Fruit fly (Drosophila melanogaster): ENCODE results near the gene dhd.

dhd gene

dm6 chrX:5322459-5322883 is 10.5 kb downstream of the dhd start, which contains the start of gene Rnp4F:
TSS of gene Rnp4F (minus strand) at chrX:5322696.
- TF ChIP-seq ttk (optimal IDR thresholded peaks at IDR 0.05) (no peak), Myc (optimal IDR thresholded peaks at IDR 0.05) (no peak), psq (optimal IDR thresholded peaks at IDR 0.05) (no peak), insv (optimal IDR thresholded peaks at IDR 0.05) (no peak), Sin3A (optimal IDR thresholded peaks at IDR 0.05) (no peak), h (optimal IDR thresholded peaks at IDR 0.05) (no peak)

- no peak for TF ChIP-seq ttk (optimal IDR thresholded peaks at IDR 0.05)
- no peak for TF ChIP-seq h (optimal IDR thresholded peaks at IDR 0.05)
- TF ChIP-seq psq (optimal IDR thresholded peaks at IDR 0.05): no peak
- TF ChIP-seq insv (optimal IDR thresholded peaks at IDR 0.05): no peak
- no peak for TF ChIP-seq Sin3A (optimal IDR thresholded peaks at IDR 0.05)
- TF ChIP-seq Myc (optimal IDR thresholded peaks at IDR 0.05): no peak
Measured at dm6 chrX:5323636-5324035, 11.7 kb downstream of the dhd start, which contains the start of gene Mcm3. TSS of gene Mcm3 (plus strand) at chrX:5323855.

- TF ChIP-seq Myc (optimal IDR thresholded peaks at IDR 0.05) (no peak), psq (optimal IDR thresholded peaks at IDR 0.05) (no peak), Sin3A (optimal IDR thresholded peaks at IDR 0.05) (no peak), insv (optimal IDR thresholded peaks at IDR 0.05) (no peak), ttk (optimal IDR thresholded peaks at IDR 0.05) (no peak), h (optimal IDR thresholded peaks at IDR 0.05) (no peak)
Measured at dm6 chrX:5329266-5329898, 17.4 kb downstream of the dhd start, which contains the start of the genes CG3309 and XRCC1. TSS of gene CG3309 (minus strand) at chrX:5329347. TSS of gene XRCC1 (plus strand) at chrX:5329876.

dm6 chrX:5332259-5332862 is 20.4 kb downstream of the dhd start, which contains the start of gene CanB:
TSS of gene CanB (plus strand) at chrX:5332499.
- TF ChIP-seq ttk (optimal IDR thresholded peaks at IDR 0.05) (no peak), psq (optimal IDR thresholded peaks at IDR 0.05) (no peak), Myc (optimal IDR thresholded peaks at IDR 0.05) (no peak), Sin3A (optimal IDR thresholded peaks at IDR 0.05) (no peak), insv (optimal IDR thresholded peaks at IDR 0.05) (no peak), h (optimal IDR thresholded peaks at IDR 0.05) (no peak)

- no peak for TF ChIP-seq h (optimal IDR thresholded peaks at IDR 0.05)
- no peak for TF ChIP-seq psq (optimal IDR thresholded peaks at IDR 0.05)
- TF ChIP-seq Sin3A (optimal IDR thresholded peaks at IDR 0.05): no peak
- TF ChIP-seq insv (optimal IDR thresholded peaks at IDR 0.05): no peak
- no peak for TF ChIP-seq Myc (optimal IDR thresholded peaks at IDR 0.05)
- no peak for TF ChIP-seq ttk (optimal IDR thresholded peaks at IDR 0.05)
Measured at dm6 chrX:5336722-5337121, 24.8 kb downstream of the dhd start.

- TF ChIP-seq Myc (optimal IDR thresholded peaks at IDR 0.05) (no peak), psq (optimal IDR thresholded peaks at IDR 0.05) (no peak), h (optimal IDR thresholded peaks at IDR 0.05) (no peak), Sin3A (optimal IDR thresholded peaks at IDR 0.05) (no peak), ttk (optimal IDR thresholded peaks at IDR 0.05) (no peak), insv (optimal IDR thresholded peaks at IDR 0.05) (no peak)
Measured at dm6 chrX:5337316-5337715, 25.3 kb downstream of the dhd start.

dm6 chrX:5338435-5338834 is 26.5 kb downstream of the dhd start:
- TF ChIP-seq ttk (optimal IDR thresholded peaks at IDR 0.05) (no peak), Myc (optimal IDR thresholded peaks at IDR 0.05) (no peak), insv (optimal IDR thresholded peaks at IDR 0.05) (no peak), Sin3A (optimal IDR thresholded peaks at IDR 0.05) (no peak), psq (optimal IDR thresholded peaks at IDR 0.05) (no peak), h (optimal IDR thresholded peaks at IDR 0.05) (no peak)

- TF ChIP-seq ttk (optimal IDR thresholded peaks at IDR 0.05) (no peak), h (optimal IDR thresholded peaks at IDR 0.05) (no peak), Myc (optimal IDR thresholded peaks at IDR 0.05) (no peak), psq (optimal IDR thresholded peaks at IDR 0.05) (no peak), insv (optimal IDR thresholded peaks at IDR 0.05) (no peak), Sin3A (optimal IDR thresholded peaks at IDR 0.05) (no peak)
Measured at dm6 chrX:5339970-5340369, 28.0 kb downstream of the dhd start, which contains the start of gene SK. TSS of gene SK (plus strand) at chrX:5340236.

- TF ChIP-seq psq (optimal IDR thresholded peaks at IDR 0.05) (no peak), h (optimal IDR thresholded peaks at IDR 0.05) (no peak), Sin3A (optimal IDR thresholded peaks at IDR 0.05) (no peak), insv (optimal IDR thresholded peaks at IDR 0.05) (no peak), ttk (optimal IDR thresholded peaks at IDR 0.05) (no peak), Myc (optimal IDR thresholded peaks at IDR 0.05) (no peak)
Measured at dm6 chrX:5349899-5350575, 38.1 kb downstream of the dhd start.

- TF ChIP-seq Sin3A (optimal IDR thresholded peaks at IDR 0.05) (no peak), insv (optimal IDR thresholded peaks at IDR 0.05) (no peak), h (optimal IDR thresholded peaks at IDR 0.05) (no peak), psq (optimal IDR thresholded peaks at IDR 0.05) (no peak), Myc (optimal IDR thresholded peaks at IDR 0.05) (no peak), ttk (optimal IDR thresholded peaks at IDR 0.05) (no peak)
Measured at dm6 chrX:5357035-5357434, 45.1 kb downstream of the dhd start.

- TF ChIP-seq insv (optimal IDR thresholded peaks at IDR 0.05) (no peak), psq (optimal IDR thresholded peaks at IDR 0.05) (no peak), Myc (optimal IDR thresholded peaks at IDR 0.05) (no peak), ttk (optimal IDR thresholded peaks at IDR 0.05) (no peak), h (optimal IDR thresholded peaks at IDR 0.05) (no peak), Sin3A (optimal IDR thresholded peaks at IDR 0.05) (no peak)
Measured at dm6 chrX:5358813-5359212, 46.8 kb downstream of the dhd start.
